Worm (Caenorhabditis elegans) whole organism, L2 larva: ENCODE results near the gene rpt-2.

Experiments used
- C34F6.9 ChIP-seq: fragments of 150-350 bp; optimal IDR thresholded peaks from 2 replicates; lab custom pipeline; 2014; ENCODE audit warnings: missing biosample characterization, missing genetic modification characterization
- F13H6.1 ChIP-seq: sonication (generic microtip); optimal IDR thresholded peaks from 2 replicates; lab custom pipeline; 2016; ENCODE audit warnings: missing genetic modification characterization, missing compliant biosample characterization
- R02D3.7 ChIP-seq: fragments of 150-350 bp; optimal IDR thresholded peaks from 2 replicates; lab custom pipeline; 2014; ENCODE audit warnings: missing biosample characterization, missing genetic modification characterization
- alr-1 ChIP-seq: fragments of 150-350 bp; optimal IDR thresholded peaks from 2 replicates; lab custom pipeline; 2014; ENCODE audit warnings: missing biosample characterization, missing genetic modification characterization
- aly-2 ChIP-seq: fragments of 150-350 bp; optimal IDR thresholded peaks from 2 replicates; lab custom pipeline; 2014; ENCODE audit warnings: missing biosample characterization, missing genetic modification characterization
- blmp-1 ChIP-seq: sonication (generic microtip); optimal IDR thresholded peaks from 2 replicates; lab custom pipeline; 2017; ENCODE audit warnings: missing genetic modification characterization, mild to moderate bottlenecking, missing compliant biosample characterization, antibody characterized with exemption, moderate library complexity; ENCODE audit not compliant: insufficient read depth
- ceh-16 ChIP-seq: fragments of 150-350 bp; optimal IDR thresholded peaks from 2 replicates; lab custom pipeline; 2014; ENCODE audit warnings: missing biosample characterization, missing genetic modification characterization
- ceh-82 ChIP-seq: fragments of 150-350 bp; optimal IDR thresholded peaks from 2 replicates; lab custom pipeline; 2014; ENCODE audit warnings: missing biosample characterization, missing genetic modification characterization
- crh-2 ChIP-seq: sonication (generic microtip); optimal IDR thresholded peaks from 2 replicates; lab custom pipeline; 2017; ENCODE audit warnings: missing biosample characterization, missing genetic modification characterization
- dmd-4 ChIP-seq: sonication (generic microtip); optimal IDR thresholded peaks from 2 replicates; lab custom pipeline; 2017; ENCODE audit warnings: missing biosample characterization, missing genetic modification characterization
- egl-27 ChIP-seq: sonication (generic microtip); optimal IDR thresholded peaks from 3 replicates; lab custom pipeline; 2017; ENCODE audit warnings: missing biosample characterization, missing genetic modification reagents, missing genetic modification characterization
- elt-1 ChIP-seq: fragments of 150-350 bp; optimal IDR thresholded peaks from 2 replicates; lab custom pipeline; 2014; ENCODE audit warnings: missing biosample characterization, missing genetic modification characterization
- elt-3 ChIP-seq: sonication (generic microtip); optimal IDR thresholded peaks from 2 replicates; lab custom pipeline; 2017; ENCODE audit warnings: missing biosample characterization, missing genetic modification characterization
- fos-1 ChIP-seq: fragments of 150-350 bp; optimal IDR thresholded peaks from 2 replicates; lab custom pipeline; 2014; ENCODE audit warnings: missing biosample characterization, missing genetic modification characterization
- gmeb-1 ChIP-seq: fragments of 150-350 bp; optimal IDR thresholded peaks from 2 replicates; lab custom pipeline; 2014; ENCODE audit warnings: missing biosample characterization, missing genetic modification characterization
- lin-11 ChIP-seq: fragments of 150-350 bp; sonication (generic microtip); optimal IDR thresholded peaks from 2 replicates; lab custom pipeline; 2014; ENCODE audit warnings: missing biosample characterization, missing genetic modification characterization, inconsistent platforms, mixed read lengths
- lin-13 ChIP-seq: fragments of 150-350 bp; optimal IDR thresholded peaks from 2 replicates; lab custom pipeline; 2014; ENCODE audit warnings: missing biosample characterization, missing genetic modification reagents, missing genetic modification characterization
- lin-39 ChIP-seq: fragments of 150-350 bp; optimal IDR thresholded peaks from 2 replicates; lab custom pipeline; 2014; ENCODE audit warnings: missing biosample characterization, missing genetic modification reagents, missing genetic modification characterization
- mab-5 ChIP-seq: fragments of 150-350 bp; optimal IDR thresholded peaks from 2 replicates; lab custom pipeline; 2014; ENCODE audit warnings: missing biosample characterization, missing genetic modification characterization
- mbf-1 ChIP-seq: sonication (generic microtip); optimal IDR thresholded peaks from 2 replicates; lab custom pipeline; 2017; ENCODE audit warnings: missing biosample characterization, missing genetic modification characterization
- mdl-1 ChIP-seq, 2 experiments: fragments of 150-350 bp in 1 of 2; sonication (generic microtip) in 1 of 2; optimal IDR thresholded peaks; 2 replicates each; lab custom pipeline; 2017; ENCODE audit warnings: missing biosample characterization in 2 of 2, missing genetic modification characterization in 2 of 2
- nhr-10 ChIP-seq: sonication (generic microtip); optimal IDR thresholded peaks from 2 replicates; lab custom pipeline; 2017; ENCODE audit warnings: missing biosample characterization, missing genetic modification characterization
- nhr-12 ChIP-seq: fragments of 150-350 bp; optimal IDR thresholded peaks from 2 replicates; lab custom pipeline; 2014; ENCODE audit warnings: missing biosample characterization, missing genetic modification characterization
- nhr-129 ChIP-seq: fragments of 150-350 bp; optimal IDR thresholded peaks from 2 replicates; lab custom pipeline; 2014; ENCODE audit warnings: missing biosample characterization, missing genetic modification characterization
- nhr-21 ChIP-seq: fragments of 150-350 bp; optimal IDR thresholded peaks from 2 replicates; lab custom pipeline; 2014; ENCODE audit warnings: missing biosample characterization, missing genetic modification characterization
- nhr-23 ChIP-seq: fragments of 150-350 bp; optimal IDR thresholded peaks from 2 replicates; lab custom pipeline; 2014; ENCODE audit warnings: missing biosample characterization, missing genetic modification reagents, missing genetic modification characterization
- nhr-237 ChIP-seq: fragments of 150-350 bp; optimal IDR thresholded peaks from 2 replicates; lab custom pipeline; 2014; ENCODE audit warnings: missing biosample characterization, missing genetic modification characterization
- nhr-25 ChIP-seq: fragments of 150-350 bp; sonication (generic microtip); optimal IDR thresholded peaks from 3 replicates; lab custom pipeline; 2014; ENCODE audit warnings: missing biosample characterization, missing genetic modification characterization
- nhr-77 ChIP-seq: fragments of 150-350 bp; optimal IDR thresholded peaks from 2 replicates; lab custom pipeline; 2014; ENCODE audit warnings: missing biosample characterization, missing genetic modification characterization
- peb-1 ChIP-seq: fragments of 150-350 bp; optimal IDR thresholded peaks from 2 replicates; lab custom pipeline; 2014; ENCODE audit warnings: missing biosample characterization, missing genetic modification characterization
- sem-4 ChIP-seq: fragments of 150-350 bp; optimal IDR thresholded peaks from 2 replicates; lab custom pipeline; 2014; ENCODE audit warnings: missing biosample characterization, missing genetic modification reagents, missing genetic modification characterization
- skn-1 ChIP-seq: sonication (generic microtip); optimal IDR thresholded peaks from 2 replicates; lab custom pipeline; 2017; ENCODE audit warnings: missing biosample characterization, missing genetic modification characterization
- sma-3 ChIP-seq: sonication (generic microtip); optimal IDR thresholded peaks from 2 replicates; lab custom pipeline; 2016; ENCODE audit warnings: missing genetic modification reagents, missing genetic modification characterization, missing compliant biosample characterization
- sma-9 ChIP-seq, 2 experiments: fragments of 150-350 bp in 1 of 2; sonication (generic microtip) in 1 of 2; optimal IDR thresholded peaks; 2 replicates each; lab custom pipeline; 2014 to 2016; ENCODE audit warnings: missing genetic modification characterization in 2 of 2, mild to moderate bottlenecking in 1 of 2, missing biosample characterization in 1 of 2, missing compliant biosample characterization in 1 of 2, missing genetic modification reagents in 1 of 2, moderate library complexity in 1 of 2
- snpc-4 ChIP-seq: fragments of 150-350 bp; optimal IDR thresholded peaks from 2 replicates; lab custom pipeline; 2014; ENCODE audit warnings: missing biosample characterization, missing genetic modification characterization
- unc-55 ChIP-seq: fragments of 150-350 bp; sonication (generic microtip); optimal IDR thresholded peaks from 3 replicates; lab custom pipeline; 2014; ENCODE audit warnings: missing biosample characterization, missing genetic modification reagents, missing genetic modification characterization
- unc-62 ChIP-seq: fragments of 150-350 bp; optimal IDR thresholded peaks from 2 replicates; lab custom pipeline; 2014; ENCODE audit warnings: missing biosample characterization, missing genetic modification reagents, missing genetic modification characterization
- ztf-4 ChIP-seq: fragments of 150-350 bp; optimal IDR thresholded peaks from 2 replicates; lab custom pipeline; 2014; ENCODE audit warnings: missing biosample characterization, missing genetic modification characterization

rpt-2 gene

ce11 chrV:6015546-6016089, 1.9 kb downstream of the rpt-2 start:
- TF ChIP-seq sem-4 (tag; lab: Kevin White, UChicago) (no peak), mab-5 (no peak), unc-62 (GFP tag; lab: Kevin White, UChicago) (no peak), lin-13 (GFP tag; lab: Kevin White, UChicago) (no peak), sma-9 (GFP tag; optimal IDR thresholded peaks at IDR 0.05; lab: Kevin White, UChicago) (no peak), sma-9 (tag; optimal IDR thresholded peaks at IDR 0.05; lab: Kevin White, UChicago) (no peak), elt-3 (tag; lab: Kevin White, UChicago) (no peak), nhr-23 (tag; lab: Kevin White, UChicago) (no peak), nhr-12 (tag; lab: Kevin White, UChicago) (no peak), snpc-4 (tag; lab: Kevin White, UChicago) (no peak), ceh-82 (no peak), crh-2 (tag; lab: Kevin White, UChicago) (no peak), egl-27 (tag; lab: Kevin White, UChicago) (no peak), nhr-25 (no peak), ztf-4 (tag; lab: Kevin White, UChicago) (no peak), blmp-1 (no peak)

ce11 chrV:6012401-6012800, 5.1 kb downstream of the rpt-2 start:
- TF ChIP-seq sma-3 (GFP tag; lab: Kevin White, UChicago) = peak; percentile 11
- no peak for TF ChIP-seq alr-1 (tag; lab: Kevin White, UChicago)

- TF ChIP-seq dmd-4 (tag; lab: Kevin White, UChicago) (no peak), crh-2 (tag; lab: Kevin White, UChicago) (no peak), ceh-16 (tag; lab: Kevin White, UChicago) (no peak), aly-2 (no peak), blmp-1 (no peak), nhr-12 (tag; lab: Kevin White, UChicago) (no peak), nhr-21 (tag; lab: Kevin White, UChicago) (no peak), lin-39 (tag; lab: Kevin White, UChicago) (no peak)
Measured at ce11 chrV:6010642-6011041, 6.8 kb downstream of the rpt-2 start.

DNA sequence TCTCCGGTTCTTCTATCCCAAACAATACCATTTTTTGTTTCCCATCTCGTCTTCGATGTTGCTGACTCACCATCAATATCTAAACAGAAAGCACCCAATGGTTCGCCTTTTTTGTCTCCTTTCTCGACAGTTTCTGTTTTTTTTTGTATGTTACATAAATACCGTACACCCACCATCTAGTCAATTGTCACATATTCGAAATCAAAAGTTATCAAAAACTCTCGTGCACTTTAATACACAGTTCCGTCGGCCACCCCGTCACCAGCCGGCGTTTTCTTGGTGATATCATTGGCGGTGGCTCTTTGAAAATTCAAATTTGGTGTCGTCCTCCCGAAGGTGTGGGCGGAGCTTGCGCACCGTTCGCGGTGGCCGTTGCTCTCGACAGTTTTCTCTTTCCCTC, 9.5 kb downstream of the rpt-2 start:
- no peak for TF ChIP-seq gmeb-1

- TF ChIP-seq elt-1 (tag; lab: Kevin White, UChicago) = no peak
- TF ChIP-seq ztf-4 (tag; lab: Kevin White, UChicago) = no peak
- no peak for TF ChIP-seq sma-9 (GFP tag; optimal IDR thresholded peaks at IDR 0.05; lab: Kevin White, UChicago)
- no peak for TF ChIP-seq sma-9 (tag; optimal IDR thresholded peaks at IDR 0.05; lab: Kevin White, UChicago)
- no peak for TF ChIP-seq unc-62 (GFP tag; lab: Kevin White, UChicago)
- TF ChIP-seq mdl-1 (tag; optimal IDR thresholded peaks at IDR 0.05; lab: Kevin White, UChicago) = no peak
- no peak for TF ChIP-seq nhr-12 (tag; lab: Kevin White, UChicago)
Measured at ce11 chrV:6003301-6003700, 14.2 kb downstream of the rpt-2 start, which contains the start of gene fos-1. Gene fos-1 (plus strand): TSS chrV:6003601.

DNA sequence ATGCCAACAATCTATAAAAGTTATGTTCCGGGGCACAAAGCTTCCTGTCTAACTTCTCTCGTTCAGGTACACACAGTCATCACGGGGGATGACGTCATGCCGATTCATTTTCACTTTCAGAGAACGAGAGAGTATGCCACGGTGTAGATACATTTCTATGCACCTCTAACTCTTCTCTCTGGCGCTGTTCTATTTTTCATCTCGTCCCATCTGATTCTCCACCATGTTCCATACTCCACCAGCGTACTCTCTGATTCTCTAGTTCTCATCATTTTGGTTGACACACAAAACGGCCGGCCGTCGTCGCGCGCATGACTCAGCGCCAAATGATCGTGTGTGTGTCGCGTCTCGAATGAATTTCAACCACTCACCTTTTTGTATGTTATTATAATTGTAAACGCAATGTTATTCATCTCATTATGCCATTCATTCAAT, 17.1 kb downstream of the rpt-2 start:
- no peak for TF ChIP-seq aly-2
- TF ChIP-seq snpc-4 (tag; lab: Kevin White, UChicago) = peak; percentile 62
- TF ChIP-seq R02D3.7 (tag; lab: Kevin White, UChicago) = no peak
- TF ChIP-seq nhr-10 = peak; percentile 61
- peak; percentile 95 for TF ChIP-seq nhr-25
- TF ChIP-seq crh-2 (tag; lab: Kevin White, UChicago) = peak; percentile 98
- TF ChIP-seq sem-4 (tag; lab: Kevin White, UChicago) = peak; percentile 82
- peak; percentile 100 for TF ChIP-seq blmp-1
- TF ChIP-seq mdl-1 (tag; optimal IDR thresholded peaks at IDR 0.05; lab: Kevin White, UChicago) = peak; percentile 83 to 87
- peak; percentile 71 for TF ChIP-seq nhr-77
- peak; percentile 96 for TF ChIP-seq nhr-21 (tag; lab: Kevin White, UChicago)
- TF ChIP-seq nhr-23 (tag; lab: Kevin White, UChicago) = no peak
- TF ChIP-seq lin-11 (tag; lab: Kevin White, UChicago) = peak; percentile 67
- peak; percentile 95 for TF ChIP-seq C34F6.9 (tag; lab: Kevin White, UChicago)
- TF ChIP-seq fos-1 = no peak
- peak; percentile 91 for TF ChIP-seq unc-62 (GFP tag; lab: Kevin White, UChicago)
- TF ChIP-seq nhr-129 (tag; lab: Kevin White, UChicago) = peak; percentile 96
- TF ChIP-seq alr-1 (tag; lab: Kevin White, UChicago) = peak; percentile 55
- TF ChIP-seq lin-13 (GFP tag; lab: Kevin White, UChicago) = peak; percentile 67
- TF ChIP-seq nhr-237 = no peak
- TF ChIP-seq peb-1 (tag; lab: Kevin White, UChicago) = peak; percentile 32
- no peak for TF ChIP-seq mbf-1 (tag; lab: Kevin White, UChicago)
- no peak for TF ChIP-seq lin-39 (tag; lab: Kevin White, UChicago)
- no peak for TF ChIP-seq dmd-4 (tag; lab: Kevin White, UChicago)
- peak; percentile 72 for TF ChIP-seq gmeb-1
- no peak for TF ChIP-seq skn-1 (tag; lab: Kevin White, UChicago)
- peak; percentile 7 for TF ChIP-seq ceh-82
- peak; percentile 80 for TF ChIP-seq ceh-16 (tag; lab: Kevin White, UChicago)
- peak; percentile 90 for TF ChIP-seq unc-55 (GFP tag; lab: Kevin White, UChicago)
- TF ChIP-seq F13H6.1 (tag; lab: Kevin White, UChicago) = peak; percentile 97
- peak; percentile 97 for TF ChIP-seq ztf-4 (tag; lab: Kevin White, UChicago)
- TF ChIP-seq mab-5 = no peak
